Fruit fly (Drosophila melanogaster) whole organism, embryonic: ENCODE data around the gene CG32845.
A peak's percentile ranks its signal among the peaks of the same experiment; 100 is the strongest.

Experiments used
- Ada2b ChIP-seq: fragments of 200-800 bp; sonication (Bioruptor generic); IDR thresholded peaks from 2 replicates; pipeline ENCODE4 v1.3.6; 2022; ENCODE audit warnings: missing biosample characterization, missing genetic modification characterization
- Atf3 ChIP-seq: fragments of 200-800 bp; sonication (Bioruptor generic); optimal IDR thresholded peaks from 3 replicates; lab custom pipeline; 2016; ENCODE audit warnings: missing biosample characterization, missing genetic modification characterization
- CG13287 ChIP-seq: fragments of 200-800 bp; sonication (Bioruptor generic); IDR thresholded peaks from 2 replicates; pipeline ENCODE4 v1.3.6; 2022; ENCODE audit warnings: missing biosample characterization, missing genetic modification characterization; ENCODE audit not compliant: partially characterized antibody
- CG13296 ChIP-seq: fragments of 200-800 bp; sonication (Bioruptor generic); optimal IDR thresholded peaks from 3 replicates; lab custom pipeline; 2018; ENCODE audit warnings: missing biosample characterization, mild to moderate bottlenecking, missing genetic modification characterization
- CG14050 ChIP-seq: fragments of 200-800 bp; sonication (Bioruptor generic); IDR thresholded peaks from 3 replicates; pipeline ENCODE4 v1.3.6; 2022; ENCODE audit warnings: missing biosample characterization, missing genetic modification characterization
- CG14860 ChIP-seq: fragments of 200-800 bp; sonication (Bioruptor generic); IDR thresholded peaks from 3 replicates; pipeline ENCODE4 v1.3.6; 2022; ENCODE audit warnings: missing biosample characterization, missing genetic modification characterization; ENCODE audit not compliant: partially characterized antibody
- CG14965 ChIP-seq: fragments of 200-800 bp; sonication (Bioruptor generic); optimal IDR thresholded peaks from 2 replicates; lab custom pipeline; 2016; ENCODE audit warnings: missing biosample characterization, missing genetic modification characterization, borderline replicate concordance
- CG1647 ChIP-seq: fragments of 200-800 bp; sonication (Bioruptor generic); optimal IDR thresholded peaks from 3 replicates; lab custom pipeline; 2016; ENCODE audit warnings: missing biosample characterization, missing genetic modification characterization
- CG16813 ChIP-seq: fragments of 200-800 bp; sonication (Bioruptor generic); IDR thresholded peaks from 3 replicates; pipeline ENCODE4 v1.3.6; 2022; ENCODE audit warnings: missing biosample characterization, missing genetic modification characterization; ENCODE audit not compliant: partially characterized antibody
- CG32772 ChIP-seq: fragments of 200-800 bp; sonication (Bioruptor generic); IDR thresholded peaks from 2 replicates; pipeline ENCODE4 v1.3.6; 2022; ENCODE audit warnings: missing biosample characterization, missing genetic modification characterization
- CG3281 ChIP-seq: fragments of 200-800 bp; sonication (Bioruptor generic); optimal IDR thresholded peaks from 3 replicates; lab custom pipeline; 2017; ENCODE audit warnings: missing biosample characterization, mild to moderate bottlenecking, missing genetic modification characterization
- CG4820 ChIP-seq: fragments of 200-800 bp; sonication (Bioruptor generic); optimal IDR thresholded peaks from 3 replicates; lab custom pipeline; 2016; ENCODE audit warnings: missing biosample characterization, missing genetic modification characterization
- CG5953 ChIP-seq: fragments of 200-800 bp; sonication (Bioruptor generic); IDR thresholded peaks from 2 replicates; pipeline ENCODE4 v1.3.6; 2022; ENCODE audit warnings: missing biosample characterization, missing genetic modification characterization
- CG6689 ChIP-seq: fragments of 200-800 bp; sonication (Bioruptor generic); IDR thresholded peaks from 2 replicates; pipeline ENCODE4 v1.3.6; 2022; ENCODE audit warnings: missing biosample characterization, missing genetic modification characterization
- CG7556 ChIP-seq: fragments of 200-800 bp; sonication (Bioruptor generic); optimal IDR thresholded peaks from 2 replicates; lab custom pipeline; 2017; ENCODE audit warnings: missing biosample characterization, mild to moderate bottlenecking, missing genetic modification characterization
- CG7745 ChIP-seq: fragments of 200-800 bp; sonication (Bioruptor generic); optimal IDR thresholded peaks from 2 replicates; lab custom pipeline; 2018; ENCODE audit warnings: missing biosample characterization, mild to moderate bottlenecking, missing genetic modification characterization, moderate library complexity
- CG7928 ChIP-seq: fragments of 200-800 bp; sonication (Bioruptor generic); optimal IDR thresholded peaks from 2 replicates; lab custom pipeline; 2017; ENCODE audit warnings: missing biosample characterization, mild to moderate bottlenecking, missing genetic modification characterization
- CG9932 ChIP-seq: fragments of 200-800 bp; sonication (Bioruptor generic); IDR thresholded peaks from 2 replicates; pipeline ENCODE4 v1.3.6; 2022; ENCODE audit warnings: missing biosample characterization, missing genetic modification characterization
- CHES-1-like ChIP-seq: fragments of 200-800 bp; sonication (Bioruptor generic); optimal IDR thresholded peaks from 2 replicates; lab custom pipeline; 2016; ENCODE audit warnings: missing biosample characterization, missing genetic modification characterization
- Ets65A ChIP-seq: fragments of 200-800 bp; sonication (Bioruptor generic); peaks from one replicate; lab custom pipeline; 2016; ENCODE audit warnings: missing biosample characterization, missing genetic modification characterization
- GATAe ChIP-seq: fragments of 200-800 bp; sonication (Bioruptor generic); conservative IDR thresholded peaks from 2 replicates; pipeline ENCODE4 v1.3.6; 2022; ENCODE audit warnings: missing biosample characterization, missing genetic modification characterization
- HmgD ChIP-seq: fragments of 200-800 bp; sonication (Bioruptor generic); optimal IDR thresholded peaks from 3 replicates; lab custom pipeline; 2016; ENCODE audit warnings: missing biosample characterization, missing genetic modification characterization
- Hr39 ChIP-seq: fragments of >200 bp; optimal IDR thresholded peaks from 2 replicates; lab custom pipeline; 2017
- Lim3 ChIP-seq: fragments of 200-800 bp; sonication (Bioruptor generic); IDR thresholded peaks from 2 replicates; pipeline ENCODE4 v1.3.6; 2022; ENCODE audit warnings: missing biosample characterization, missing genetic modification characterization
- Oaz ChIP-seq: fragments of 200-800 bp; sonication (Bioruptor generic); IDR thresholded peaks from 2 replicates; pipeline ENCODE4 v1.3.6; 2022; ENCODE audit warnings: missing biosample characterization, missing genetic modification characterization
- Rx ChIP-seq: fragments of 200-800 bp; sonication (Bioruptor generic); IDR thresholded peaks from 2 replicates; pipeline ENCODE4 v1.3.6; 2022; ENCODE audit warnings: missing biosample characterization, missing genetic modification characterization
- Scr ChIP-seq: fragments of 200-800 bp; sonication (Bioruptor generic); IDR thresholded peaks from 2 replicates; pipeline ENCODE4 v1.3.6; 2022; ENCODE audit warnings: missing biosample characterization, missing genetic modification characterization; ENCODE audit not compliant: partially characterized antibody
- bab2 ChIP-seq: fragments of 200-800 bp; sonication (Bioruptor generic); optimal IDR thresholded peaks from 2 replicates; lab custom pipeline; 2016; ENCODE audit warnings: missing biosample characterization, missing genetic modification characterization
- cato ChIP-seq: fragments of 200-800 bp; sonication (Bioruptor generic); optimal IDR thresholded peaks from 2 replicates; lab custom pipeline; 2016; ENCODE audit warnings: missing biosample characterization, missing genetic modification characterization, borderline replicate concordance
- cwo ChIP-seq: fragments of 200-800 bp; sonication (Bioruptor generic); optimal IDR thresholded peaks from 3 replicates; lab custom pipeline; 2017; ENCODE audit warnings: missing biosample characterization, missing genetic modification characterization, mild to moderate bottlenecking, moderate library complexity, missing genetic modification reagents
- dimm ChIP-seq: fragments of 200-800 bp; sonication (Bioruptor generic); IDR thresholded peaks from 2 replicates; pipeline ENCODE4 v1.3.6; 2022; ENCODE audit warnings: missing biosample characterization, missing genetic modification characterization
- disco-r ChIP-seq: fragments of 200-800 bp; sonication (Bioruptor generic); optimal IDR thresholded peaks from 2 replicates; lab custom pipeline; 2016; ENCODE audit warnings: missing biosample characterization, missing genetic modification characterization
- ham ChIP-seq: fragments of 200-800 bp; sonication (Bioruptor generic); IDR thresholded peaks from 2 replicates; pipeline ENCODE4 v1.3.6; 2022; ENCODE audit warnings: missing biosample characterization, missing genetic modification characterization
- insv ChIP-seq, 2 experiments: fragments of 200-800 bp; sonication (Bioruptor generic); optimal IDR thresholded peaks; 3 replicates each; lab custom pipeline; 2016 to 2018; ENCODE audit warnings: missing biosample characterization in 2 of 2, missing genetic modification characterization in 2 of 2
- jumu ChIP-seq: fragments of 200-800 bp; sonication (Bioruptor generic); optimal IDR thresholded peaks from 3 replicates; lab custom pipeline; 2016; ENCODE audit warnings: missing biosample characterization, missing genetic modification characterization
- klu ChIP-seq: fragments of 200-800 bp; sonication (Bioruptor generic); IDR thresholded peaks from 2 replicates; pipeline ENCODE4 v1.3.6; 2022; ENCODE audit warnings: missing biosample characterization, missing genetic modification characterization
- knrl ChIP-seq: fragments of 200-800 bp; sonication (Bioruptor generic); IDR thresholded peaks from 3 replicates; pipeline ENCODE4 v1.3.6; 2022; ENCODE audit warnings: missing biosample characterization, missing genetic modification characterization; ENCODE audit not compliant: partially characterized antibody
- lola ChIP-seq, 3 experiments: fragments of >200 bp in 2 of 3; fragments of 200-800 bp in 1 of 3; sonication (Bioruptor generic) in 1 of 3; optimal IDR thresholded peaks; 2 replicates each; lab custom pipeline; 2017 to 2019; ENCODE audit warnings: missing biosample characterization in 3 of 3, missing genetic modification characterization in 3 of 3, mild to moderate bottlenecking in 1 of 3, moderate library complexity in 1 of 3
- nau ChIP-seq: fragments of 200-800 bp; sonication (Bioruptor generic); optimal IDR thresholded peaks from 3 replicates; lab custom pipeline; 2017; ENCODE audit warnings: missing biosample characterization, mild to moderate bottlenecking, missing genetic modification characterization, missing genetic modification reagents
- nom ChIP-seq: fragments of 200-800 bp; sonication (Bioruptor generic); optimal IDR thresholded peaks from 2 replicates; lab custom pipeline; 2017; ENCODE audit warnings: missing biosample characterization, missing genetic modification characterization, mild to moderate bottlenecking, moderate library complexity, missing genetic modification reagents
- pho ChIP-seq: fragments of 200-800 bp; sonication (Bioruptor generic); optimal IDR thresholded peaks from 2 replicates; lab custom pipeline; 2016; ENCODE audit warnings: missing biosample characterization, missing genetic modification characterization
- pita ChIP-seq: fragments of 200-800 bp; sonication (Bioruptor generic); optimal IDR thresholded peaks from 2 replicates; lab custom pipeline; 2017; ENCODE audit warnings: missing biosample characterization, mild to moderate bottlenecking, missing genetic modification characterization
- prd ChIP-seq, 3 experiments: fragments of >200 bp in 2 of 3; fragments of 200-800 bp in 1 of 3; sonication (Bioruptor generic) in 1 of 3; optimal IDR thresholded peaks in 2 of 3; IDR thresholded peaks in 1 of 3; 2 replicates in 2 of 3; 3 replicates in 1 of 3; pipeline versions ENCODE4 v1.3.6 to Lab custom; 2017 to 2022; ENCODE audit warnings: missing biosample characterization in 1 of 3, missing genetic modification characterization in 1 of 3
- pros ChIP-seq: fragments of 200-800 bp; sonication (Bioruptor generic); optimal IDR thresholded peaks from 3 replicates; lab custom pipeline; 2019; ENCODE audit warnings: missing biosample characterization, mild to moderate bottlenecking, missing genetic modification characterization, moderate library complexity
- seq ChIP-seq: fragments of 200-800 bp; sonication (Bioruptor generic); IDR thresholded peaks from 2 replicates; pipeline ENCODE4 v1.3.6; 2022; ENCODE audit warnings: missing biosample characterization, missing genetic modification characterization
- shn ChIP-seq: fragments of 200-800 bp; sonication (Bioruptor generic); optimal IDR thresholded peaks from 3 replicates; lab custom pipeline; 2016; ENCODE audit warnings: missing biosample characterization, missing genetic modification characterization
- trh ChIP-seq: fragments of 200-800 bp; sonication (Bioruptor generic); optimal IDR thresholded peaks from 2 replicates; lab custom pipeline; 2016; ENCODE audit warnings: missing biosample characterization, missing genetic modification characterization
- tup ChIP-seq: fragments of 200-800 bp; sonication (Bioruptor generic); optimal IDR thresholded peaks from 2 replicates; lab custom pipeline; 2016; ENCODE audit warnings: missing biosample characterization, mild to moderate bottlenecking, missing genetic modification characterization, moderate library complexity

CG32845 gene

dm6 chr3L:319145-320009 lies 46.2 kb upstream of the CG32845 start, which contains the start of gene fwd (continued):
- peak; percentile 42 for TF ChIP-seq CG3281 (GFP tag; lab: Kevin White, UChicago)
- peak; percentile 18 for TF ChIP-seq CG13296
- TF ChIP-seq CG4820 (GFP tag; lab: Kevin White, UChicago): no peak
- TF ChIP-seq HmgD: peak; percentile 85
- TF ChIP-seq Ets65A (GFP tag; lab: Kevin White, UChicago): no peak
- TF ChIP-seq seq (GFP tag; lab: Robert Waterston, UW): no peak; the same call in 1 of the 2 replicates
- peak; percentile 24 for TF ChIP-seq shn (GFP tag; lab: Kevin White, UChicago)
- TF ChIP-seq insv (GFP tag; optimal IDR thresholded peaks at IDR 0.05; lab: Kevin White, UChicago): peak in 1 of 2 experiments; percentile 37
- no peak for TF ChIP-seq Hr39 (lab: Kevin White, UChicago)
- peak; percentile 53 for TF ChIP-seq jumu
- TF ChIP-seq CG14860 (GFP tag; lab: Robert Waterston, UW): no peak
- TF ChIP-seq CG9932 (GFP tag; lab: Robert Waterston, UW): peak; percentile 38; the same call in 1 of the 2 replicates
- peak; percentile 70 for TF ChIP-seq CHES-1-like (GFP tag; lab: Kevin White, UChicago)
- no peak for TF ChIP-seq cato (GFP tag; lab: Kevin White, UChicago)
- TF ChIP-seq GATAe (GFP tag; lab: Robert Waterston, UW): no peak
- no peak for TF ChIP-seq pita (GFP tag; lab: Kevin White, UChicago)
- peak; percentile 11 for TF ChIP-seq CG7928 (GFP tag; lab: Kevin White, UChicago)
- TF ChIP-seq CG5953 (GFP tag; lab: Robert Waterston, UW): no peak
- TF ChIP-seq Rx (GFP tag; lab: Robert Waterston, UW): no peak
- TF ChIP-seq CG13287: no peak; the same call in 1 of the 2 replicates
- peak; percentile 64 for TF ChIP-seq pros (GFP tag; lab: Kevin White, UChicago)
- peak; percentile 14 for TF ChIP-seq pho
- TF ChIP-seq knrl (GFP tag; lab: Robert Waterston, UW): peak; percentile 58; the same call in 2 of the 3 replicates
- TF ChIP-seq Lim3 (GFP tag; lab: Robert Waterston, UW): no peak
- no peak for TF ChIP-seq CG7745 (tag; lab: Kevin White, UChicago)
- no peak for TF ChIP-seq Atf3 (GFP tag; lab: Kevin White, UChicago)
- TF ChIP-seq cwo: peak; percentile 19
- peak; percentile 31 for TF ChIP-seq nom (GFP tag; lab: Kevin White, UChicago)
- no peak for TF ChIP-seq Ada2b (GFP tag; lab: Robert Waterston, UW)
- TF ChIP-seq disco-r (GFP tag; lab: Kevin White, UChicago): no peak
- TF ChIP-seq lola (GFP tag; optimal IDR thresholded peaks at IDR 0.05; lab: Kevin White, UChicago): no peak
- no peak; the same call in none of the 2 replicates for TF ChIP-seq Scr (GFP tag; lab: Robert Waterston, UW)
- TF ChIP-seq klu (GFP tag; lab: Robert Waterston, UW): no peak
- no peak for TF ChIP-seq CG6689 (GFP tag; lab: Robert Waterston, UW)
- TF ChIP-seq dimm (GFP tag; lab: Robert Waterston, UW): no peak
- TF ChIP-seq CG14050 (GFP tag; lab: Robert Waterston, UW): no peak
- no peak for TF ChIP-seq CG14965
- peak; percentile 19 for TF ChIP-seq CG7556 (GFP tag; lab: Kevin White, UChicago)
- peak; percentile 63 for TF ChIP-seq nau
- TF ChIP-seq ham (GFP tag; lab: Robert Waterston, UW): no peak
- TF ChIP-seq bab2 (GFP tag; lab: Kevin White, UChicago): no peak
- TF ChIP-seq CG16813 (GFP tag; lab: Robert Waterston, UW): 0 out of 3 replicates have a peak, but pooled peaks have one; percentile 22
- TF ChIP-seq CG32772 (GFP tag; lab: Robert Waterston, UW): no peak
- TF ChIP-seq tup: no peak
- TF ChIP-seq CG1647: no peak
- TF ChIP-seq prd (optimal IDR thresholded peaks at IDR 0.05; lab: Kevin White, UChicago): no peak
- TF ChIP-seq prd (GFP tag; IDR thresholded peaks at IDR 0.05; lab: Robert Waterston, UW): 0 out of 3 replicates have a peak, but pooled peaks have one; percentile 21
- no peak for TF ChIP-seq trh (GFP tag; lab: Kevin White, UChicago)
- no peak for TF ChIP-seq Oaz
